Fruit fly (Drosophila melanogaster) whole organism, wandering third instar larva: ENCODE data around the gene CG42699.

Source experiments
- Abd-B ChIP-seq: fragments of >200 bp; optimal IDR thresholded peaks from 2 replicates; lab custom pipeline; 2017; ENCODE audit warnings: missing biosample characterization, missing genetic modification characterization
- CG32264 ChIP-seq: fragments of 200-800 bp; sonication (Bioruptor generic); optimal IDR thresholded peaks from 2 replicates; lab custom pipeline; 2016; ENCODE audit warnings: missing biosample characterization, missing genetic modification characterization
- CG9705 ChIP-seq: fragments of 200-800 bp; sonication (Bioruptor generic); optimal IDR thresholded peaks from 2 replicates; lab custom pipeline; 2018; ENCODE audit warnings: missing biosample characterization, mild to moderate bottlenecking, missing genetic modification characterization
- CrebA ChIP-seq: fragments of 200-800 bp; sonication (Bioruptor generic); optimal IDR thresholded peaks from 2 replicates; lab custom pipeline; 2016; ENCODE audit warnings: missing biosample characterization, mild to moderate bottlenecking, missing genetic modification characterization, borderline replicate concordance
- Dfd ChIP-seq: fragments of >200 bp; optimal IDR thresholded peaks from 2 replicates; lab custom pipeline; 2017; ENCODE audit warnings: missing biosample characterization, missing genetic modification characterization
- Dif ChIP-seq: fragments of 200-275, 200-300 bp; sonication (Bioruptor generic); optimal IDR thresholded peaks from 2 replicates; lab custom pipeline; 2018; ENCODE audit warnings: missing biosample characterization, missing genetic modification characterization; ENCODE audit not compliant: partially characterized antibody
- GATAd ChIP-seq: sonication (Bioruptor generic); optimal IDR thresholded peaks from 2 replicates; lab custom pipeline; 2016; ENCODE audit warnings: missing biosample characterization, missing genetic modification characterization
- HLH106 ChIP-seq: fragments of 200-800 bp; optimal IDR thresholded peaks from 3 replicates; lab custom pipeline; 2019; ENCODE audit warnings: missing biosample characterization, mild to moderate bottlenecking, missing genetic modification characterization, moderate library complexity
- Hnf4 ChIP-seq: fragments of 200-800 bp; sonication (Bioruptor generic); optimal IDR thresholded peaks from 2 replicates; lab custom pipeline; 2016; ENCODE audit warnings: missing biosample characterization, mild to moderate bottlenecking, missing genetic modification characterization
- Hr78 ChIP-seq: fragments of >200 bp; optimal IDR thresholded peaks from 2 replicates; lab custom pipeline; 2017; ENCODE audit warnings: missing biosample characterization, missing genetic modification characterization
- Hr83 ChIP-seq: fragments of 200-300 bp; sonication (Bioruptor generic); optimal IDR thresholded peaks from 2 replicates; lab custom pipeline; 2016; ENCODE audit warnings: missing biosample characterization, mild to moderate bottlenecking, missing genetic modification characterization, moderate library complexity; ENCODE audit not compliant: poor library complexity, severe bottlenecking
- Jra ChIP-seq: sonication (Bioruptor generic); optimal IDR thresholded peaks from 2 replicates; lab custom pipeline; 2016; ENCODE audit warnings: missing biosample characterization, missing genetic modification characterization
- Mio ChIP-seq: sonication (Bioruptor generic); optimal IDR thresholded peaks from 2 replicates; lab custom pipeline; 2016; ENCODE audit warnings: missing biosample characterization, missing genetic modification characterization
- Myc ChIP-seq: fragments of >200 bp; optimal IDR thresholded peaks from 2 replicates; lab custom pipeline; 2017
- N ChIP-seq: fragments of >200 bp; optimal IDR thresholded peaks from 2 replicates; lab custom pipeline; 2018; ENCODE audit warnings: missing biosample characterization, missing external identifiers, missing genetic modification characterization
- OdsH ChIP-seq: fragments of 200-800 bp; sonication (Bioruptor generic); optimal IDR thresholded peaks from 2 replicates; lab custom pipeline; 2016; ENCODE audit warnings: missing biosample characterization, mild to moderate bottlenecking, missing genetic modification characterization
- Rel ChIP-seq, 2 experiments: fragments of 200-800 bp; sonication (Bioruptor generic) in 1 of 2; optimal IDR thresholded peaks; 2 replicates in 1 of 2; 3 replicates in 1 of 2; lab custom pipeline; 2016 to 2019; ENCODE audit warnings: mild to moderate bottlenecking in 2 of 2, missing biosample characterization in 2 of 2, missing genetic modification characterization in 2 of 2, moderate library complexity in 1 of 2
- Sp1 ChIP-seq: fragments of 200-800 bp; sonication (Bioruptor generic); optimal IDR thresholded peaks from 3 replicates; lab custom pipeline; 2019; ENCODE audit warnings: missing biosample characterization, mild to moderate bottlenecking, missing genetic modification characterization, moderate library complexity
- Vsx2 ChIP-seq: fragments of 200-300, 225-300 bp; sonication (Bioruptor generic); optimal IDR thresholded peaks from 2 replicates; lab custom pipeline; 2018; ENCODE audit warnings: missing biosample characterization, missing genetic modification characterization; ENCODE audit not compliant: partially characterized antibody
- br ChIP-seq: fragments of 200-800 bp; sonication (Bioruptor generic); optimal IDR thresholded peaks from 2 replicates; lab custom pipeline; 2016; ENCODE audit warnings: missing biosample characterization, missing genetic modification characterization
- brk ChIP-seq: fragments of 200-800 bp; sonication (Bioruptor generic); optimal IDR thresholded peaks from 2 replicates; lab custom pipeline; 2016; ENCODE audit warnings: missing biosample characterization, mild to moderate bottlenecking, missing genetic modification characterization
- dl ChIP-seq, 2 experiments: fragments of 175-275, 200-275 bp in 1 of 2; fragments of 200-275 bp in 1 of 2; sonication (Bioruptor generic); optimal IDR thresholded peaks; lab custom pipeline; 2018; ENCODE audit warnings: mild to moderate bottlenecking in 2 of 2, missing biosample characterization in 2 of 2, missing genetic modification characterization in 2 of 2, moderate library complexity in 2 of 2; ENCODE audit not compliant: partially characterized antibody in 2 of 2, insufficient read depth in 1 of 2
- dmrt93B ChIP-seq: fragments of 200-800 bp; sonication (Bioruptor generic); optimal IDR thresholded peaks from 2 replicates; lab custom pipeline; 2018; ENCODE audit warnings: missing biosample characterization, mild to moderate bottlenecking, missing genetic modification characterization
- dsf ChIP-seq: sonication (Bioruptor generic); optimal IDR thresholded peaks from 2 replicates; lab custom pipeline; 2016; ENCODE audit warnings: missing biosample characterization, missing genetic modification characterization, borderline replicate concordance
- ey ChIP-seq: fragments of 200-800 bp; sonication (Bioruptor generic); optimal IDR thresholded peaks from 2 replicates; lab custom pipeline; 2016; ENCODE audit warnings: missing biosample characterization, missing genetic modification characterization
- foxo ChIP-seq, 2 experiments: fragments of 200-800 bp; sonication (Bioruptor generic); optimal IDR thresholded peaks; 2 replicates in 1 of 2; 3 replicates in 1 of 2; lab custom pipeline; 2016 to 2017; ENCODE audit warnings: missing biosample characterization in 2 of 2, missing genetic modification characterization in 2 of 2
- fru ChIP-seq: fragments of 200-800 bp; sonication (Bioruptor generic); optimal IDR thresholded peaks from 3 replicates; lab custom pipeline; 2016; ENCODE audit warnings: missing biosample characterization, mild to moderate bottlenecking, missing genetic modification characterization
- h ChIP-seq: fragments of 200-800 bp; sonication (Bioruptor generic); optimal IDR thresholded peaks from 3 replicates; lab custom pipeline; 2016; ENCODE audit warnings: missing biosample characterization, mild to moderate bottlenecking, missing genetic modification characterization
- jim ChIP-seq: fragments of 175-275, 200-325 bp; sonication (Bioruptor generic); optimal IDR thresholded peaks from 2 replicates; lab custom pipeline; 2016; ENCODE audit warnings: missing biosample characterization, mild to moderate bottlenecking, missing genetic modification characterization
- lola ChIP-seq: fragments of >200 bp; optimal IDR thresholded peaks from 2 replicates; lab custom pipeline; 2017; ENCODE audit warnings: missing biosample characterization, missing genetic modification characterization
- pan ChIP-seq: fragments of >200 bp; optimal IDR thresholded peaks from 2 replicates; lab custom pipeline; 2017
- psq ChIP-seq: fragments of 200-800 bp; sonication (Bioruptor generic); optimal IDR thresholded peaks from 3 replicates; lab custom pipeline; 2017; ENCODE audit warnings: missing biosample characterization, mild to moderate bottlenecking, missing genetic modification characterization, moderate library complexity
- rgr ChIP-seq: fragments of 200-800 bp; sonication (Bioruptor generic); optimal IDR thresholded peaks from 3 replicates; lab custom pipeline; 2016; ENCODE audit warnings: missing biosample characterization, mild to moderate bottlenecking, missing genetic modification characterization
- sage ChIP-seq: fragments of 200-800 bp; sonication (Bioruptor generic); optimal IDR thresholded peaks from 2 replicates; lab custom pipeline; 2016; ENCODE audit warnings: missing biosample characterization, mild to moderate bottlenecking, missing genetic modification characterization
- sv ChIP-seq: fragments of 200-800 bp; sonication (Bioruptor generic); optimal IDR thresholded peaks from 3 replicates; lab custom pipeline; 2016; ENCODE audit warnings: missing biosample characterization, missing genetic modification characterization
- tai ChIP-seq: sonication (Bioruptor generic); optimal IDR thresholded peaks from 2 replicates; lab custom pipeline; 2016; ENCODE audit warnings: missing biosample characterization, missing genetic modification characterization
- usp ChIP-seq: fragments of >200 bp; optimal IDR thresholded peaks from 2 replicates; lab custom pipeline; 2017; ENCODE audit warnings: missing biosample characterization, missing genetic modification characterization
- woc ChIP-seq: sonication (Bioruptor generic); optimal IDR thresholded peaks from 2 replicates; lab custom pipeline; 2016; ENCODE audit warnings: missing biosample characterization, mild to moderate bottlenecking, missing genetic modification characterization

Gene CG42699

DNA sequence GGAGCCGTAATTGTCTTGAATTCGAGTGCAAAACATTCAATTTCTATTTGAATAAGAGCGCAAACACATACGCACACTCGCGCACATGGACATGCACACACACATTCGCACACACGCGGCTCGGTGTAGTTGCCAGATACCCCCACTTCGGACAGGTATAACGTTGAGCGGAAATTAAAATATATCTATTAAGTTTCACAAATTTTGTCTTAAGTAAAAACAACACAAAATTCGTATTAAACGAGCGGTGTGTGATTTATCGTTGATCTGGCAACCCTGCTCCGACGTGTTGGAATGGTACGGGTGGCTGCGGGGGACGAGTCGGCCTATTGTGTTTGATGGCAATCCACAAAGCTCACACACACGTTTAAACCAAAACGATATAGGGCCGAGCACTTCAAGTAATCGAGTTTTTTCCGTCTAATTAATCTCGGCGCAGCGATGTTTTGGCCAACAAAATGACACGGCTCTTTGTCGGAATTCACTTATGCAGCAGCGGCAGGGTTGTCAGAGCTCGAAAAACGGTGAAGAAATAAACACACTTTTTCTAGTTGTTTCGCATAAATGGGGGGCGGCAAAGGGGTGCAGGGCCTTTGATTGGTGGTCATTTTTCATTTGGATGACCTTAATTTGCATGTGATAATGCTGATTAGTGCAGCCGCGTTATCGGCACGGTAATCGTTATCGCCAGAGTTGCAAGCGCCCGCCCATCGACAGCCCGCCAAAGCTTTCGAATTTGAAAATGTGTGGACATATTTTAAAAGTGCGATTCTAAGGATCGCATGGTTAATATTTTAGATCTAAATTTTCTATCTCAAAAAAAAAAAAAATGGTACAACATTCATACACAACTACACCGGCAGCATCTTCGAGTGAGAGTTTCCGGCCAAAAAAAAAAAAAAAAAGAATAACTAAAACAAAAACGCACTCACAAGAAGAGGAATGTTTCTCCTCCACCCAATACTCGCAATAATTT lies 18.2 kb upstream of the CG42699 start:
- TF ChIP-seq fru (GFP tag; lab: Kevin White, UChicago) (peak; percentile 83), Rel (GFP tag; optimal IDR thresholded peaks at IDR 0.05; lab: Kevin White, UChicago) (no peak), Rel (tag; optimal IDR thresholded peaks at IDR 0.05; lab: Kevin White, UChicago) (peak; percentile 54), Mio (GFP tag; lab: Kevin White, UChicago) (peak; percentile 48), dl (GFP tag; optimal IDR thresholded peaks at IDR 0.05; lab: Kevin White, UChicago; ENCODE audit: insufficient read depth in 1 of 2, partially characterized antibody in 2 of 2) (no peak), Hr78 (GFP tag; lab: Kevin White, UChicago) (no peak), pan (lab: Kevin White, UChicago) (no peak), dsf (GFP tag; lab: Kevin White, UChicago) (no peak), Hr83 (GFP tag; lab: Kevin White, UChicago) (peak; percentile 54), sv (GFP tag; lab: Kevin White, UChicago) (peak; percentile 64), CG9705 (GFP tag; lab: Kevin White, UChicago) (peak; percentile 68), usp (GFP tag; lab: Kevin White, UChicago) (no peak), Dif (no peak), OdsH (GFP tag; lab: Kevin White, UChicago) (peak; percentile 75), br (GFP tag; lab: Kevin White, UChicago) (peak; percentile 86), Abd-B (GFP tag; lab: Kevin White, UChicago) (no peak), Myc (no peak), N (GFP tag; lab: Kevin White, UChicago) (no peak), brk (no peak), CG32264 (GFP tag; lab: Kevin White, UChicago) (peak; percentile 82), foxo (GFP tag; optimal IDR thresholded peaks at IDR 0.05; lab: Kevin White, UChicago) (peak in 1 of 2 experiments; percentile 88), rgr (GFP tag; lab: Kevin White, UChicago) (peak; percentile 87), Sp1 (GFP tag; lab: Kevin White, UChicago) (peak; percentile 70), Dfd (GFP tag; lab: Kevin White, UChicago) (no peak), GATAd (GFP tag; lab: Kevin White, UChicago) (no peak), Vsx2 (GFP tag; lab: Kevin White, UChicago) (no peak), jim (GFP tag; lab: Kevin White, UChicago) (peak; percentile 51), woc (no peak), lola (GFP tag; lab: Kevin White, UChicago) (peak; percentile 81), h (peak; percentile 87), tai (GFP tag; lab: Kevin White, UChicago) (no peak), Jra (GFP tag; lab: Kevin White, UChicago) (peak; percentile 59), dmrt93B (GFP tag; lab: Kevin White, UChicago) (peak; percentile 67), HLH106 (tag; lab: Kevin White, UChicago) (peak; percentile 85), Hnf4 (GFP tag; lab: Kevin White, UChicago) (peak; percentile 84), psq (GFP tag; lab: Kevin White, UChicago) (peak; percentile 52), ey (GFP tag; lab: Kevin White, UChicago) (peak; percentile 89), sage (GFP tag; lab: Kevin White, UChicago) (peak; percentile 72), CrebA (GFP tag; lab: Kevin White, UChicago) (no peak)
